Worm (Caenorhabditis elegans): ENCODE data around the gene his-7.

The his-7 gene

ce11 chrV:8534534-8535283 is 1.5 kb downstream of the his-7 start, which contains the start of the genes his-6 and his-5:
TSS of gene his-6 (minus strand) at chrV:8534977.
TSS of gene his-5 (plus strand) at chrV:8535214.
- TF ChIP-seq tbx-37 (GFP tag; conservative IDR thresholded peaks at IDR 0.05): peak; percentile 63; the same call in 1 of the 2 replicates
- TF ChIP-seq ama-1 (optimal IDR thresholded peaks at IDR 0.05): peak; percentile 91
- TF ChIP-seq flt-1 (GFP tag; IDR thresholded peaks at IDR 0.05): peak; percentile 65; the same call in 1 of the 2 replicates
- peak; percentile 52; the same call in 1 of the 2 replicates for TF ChIP-seq tbx-11 (GFP tag; IDR thresholded peaks at IDR 0.05)
- TF ChIP-seq sea-1 (GFP tag; conservative IDR thresholded peaks at IDR 0.05): peak; percentile 75; the same call in 1 of the 2 replicates
- TF ChIP-seq pes-1 (GFP tag; IDR thresholded peaks at IDR 0.05): peak; percentile 70
- 0 out of 2 replicates have a peak, but pooled peaks have one; percentile 53 for TF ChIP-seq scrt-1 (GFP tag; IDR thresholded peaks at IDR 0.05)
- TF ChIP-seq hmg-4 (GFP tag; optimal IDR thresholded peaks at IDR 0.05): peak; percentile 42

- TF ChIP-seq ets-7 (tag; optimal IDR thresholded peaks at IDR 0.05) (no peak), hmbx-1 (tag; optimal IDR thresholded peaks at IDR 0.05) (no peak), ceh-13 (GFP tag; optimal IDR thresholded peaks at IDR 0.05) (no peak), ama-1 (optimal IDR thresholded peaks at IDR 0.05) (no peak), tbx-37 (GFP tag; conservative IDR thresholded peaks at IDR 0.05) (no peak), flt-1 (GFP tag; IDR thresholded peaks at IDR 0.05) (no peak), aly-1 (tag; optimal IDR thresholded peaks at IDR 0.05) (no peak), sea-1 (GFP tag; conservative IDR thresholded peaks at IDR 0.05) (no peak), hmg-4 (GFP tag; optimal IDR thresholded peaks at IDR 0.05) (no peak), ceh-36 (tag; optimal IDR thresholded peaks at IDR 0.05) (no peak), tra-4 (tag; optimal IDR thresholded peaks at IDR 0.05) (no peak), hnd-1 (tag; optimal IDR thresholded peaks at IDR 0.05) (no peak), scrt-1 (GFP tag; IDR thresholded peaks at IDR 0.05) (no peak), F13C5.2 (tag; optimal IDR thresholded peaks at IDR 0.05) (no peak)
Measured at ce11 chrV:8536213-8536612, 3.0 kb downstream of the his-7 start, which contains the start of gene his-39. TSS of gene his-39 (plus strand) at chrV:8536513.

- no peak for TF ChIP-seq flt-1 (GFP tag; IDR thresholded peaks at IDR 0.05)
- TF ChIP-seq F13C5.2 (tag; optimal IDR thresholded peaks at IDR 0.05): no peak
- no peak for TF ChIP-seq ceh-36 (tag; optimal IDR thresholded peaks at IDR 0.05)
- TF ChIP-seq B0310.2 (tag; optimal IDR thresholded peaks at IDR 0.05): no peak
- no peak for TF ChIP-seq sea-1 (GFP tag; conservative IDR thresholded peaks at IDR 0.05)
- no peak for TF ChIP-seq ama-1 (optimal IDR thresholded peaks at IDR 0.05)
Measured at ce11 chrV:8537031-8537430, 3.9 kb downstream of the his-7 start, which contains the start of gene otpl-4. TSS of gene otpl-4 (plus strand) at chrV:8537331.

ce11 chrV:8545531-8546224 is 12.5 kb downstream of the his-7 start, which contains the start of the genes slc-17.8 and asns-1:
TSS of gene slc-17.8 (minus strand) at chrV:8545581.
TSS of gene asns-1 (plus strand) at chrV:8546174.
- TF ChIP-seq tbx-37 (GFP tag; conservative IDR thresholded peaks at IDR 0.05) (no peak), hmg-4 (GFP tag; optimal IDR thresholded peaks at IDR 0.05) (no peak), tbx-11 (GFP tag; IDR thresholded peaks at IDR 0.05) (no peak), aly-1 (tag; optimal IDR thresholded peaks at IDR 0.05) (no peak), pes-1 (GFP tag; IDR thresholded peaks at IDR 0.05) (no peak), ama-1 (optimal IDR thresholded peaks at IDR 0.05) (no peak), ets-7 (tag; optimal IDR thresholded peaks at IDR 0.05) (no peak), ceh-36 (tag; optimal IDR thresholded peaks at IDR 0.05) (no peak), scrt-1 (GFP tag; IDR thresholded peaks at IDR 0.05) (no peak), hmbx-1 (tag; optimal IDR thresholded peaks at IDR 0.05) (no peak)

ce11 chrV:8548989-8549388 is 15.8 kb downstream of the his-7 start, which contains the start of gene stdh-4:
TSS of gene stdh-4 (plus strand) at chrV:8549289.
- TF ChIP-seq F13C5.2 (tag; optimal IDR thresholded peaks at IDR 0.05) (no peak), tbx-11 (GFP tag; IDR thresholded peaks at IDR 0.05) (no peak), ama-1 (optimal IDR thresholded peaks at IDR 0.05) (no peak), ets-7 (tag; optimal IDR thresholded peaks at IDR 0.05) (no peak), ceh-13 (GFP tag; optimal IDR thresholded peaks at IDR 0.05) (no peak), aly-1 (tag; optimal IDR thresholded peaks at IDR 0.05) (no peak), tra-4 (tag; optimal IDR thresholded peaks at IDR 0.05) (no peak), scrt-1 (GFP tag; IDR thresholded peaks at IDR 0.05) (no peak), hnd-1 (tag; optimal IDR thresholded peaks at IDR 0.05) (no peak), tbx-37 (GFP tag; conservative IDR thresholded peaks at IDR 0.05) (no peak), ceh-36 (tag; optimal IDR thresholded peaks at IDR 0.05) (no peak), sea-1 (GFP tag; conservative IDR thresholded peaks at IDR 0.05) (no peak), hmbx-1 (tag; optimal IDR thresholded peaks at IDR 0.05) (no peak), B0310.2 (tag; optimal IDR thresholded peaks at IDR 0.05) (no peak), flt-1 (GFP tag; IDR thresholded peaks at IDR 0.05) (no peak), pes-1 (GFP tag; IDR thresholded peaks at IDR 0.05) (no peak), hmg-4 (GFP tag; optimal IDR thresholded peaks at IDR 0.05) (no peak)

- TF ChIP-seq F13C5.2 (tag; optimal IDR thresholded peaks at IDR 0.05) (no peak), tra-4 (tag; optimal IDR thresholded peaks at IDR 0.05) (no peak), hnd-1 (tag; optimal IDR thresholded peaks at IDR 0.05) (no peak), aly-1 (tag; optimal IDR thresholded peaks at IDR 0.05) (no peak), B0310.2 (tag; optimal IDR thresholded peaks at IDR 0.05) (no peak), tbx-11 (GFP tag; IDR thresholded peaks at IDR 0.05) (no peak), sea-1 (GFP tag; conservative IDR thresholded peaks at IDR 0.05) (no peak), ceh-13 (GFP tag; optimal IDR thresholded peaks at IDR 0.05) (no peak), hmbx-1 (tag; optimal IDR thresholded peaks at IDR 0.05) (no peak), scrt-1 (GFP tag; IDR thresholded peaks at IDR 0.05) (no peak)
Measured at ce11 chrV:8552460-8552859, 19.3 kb downstream of the his-7 start, which contains the start of gene acr-15. TSS of gene acr-15 (plus strand) at chrV:8552695.

ce11 chrV:8555955-8556354 is 22.8 kb downstream of the his-7 start:
- TF ChIP-seq tbx-11 (GFP tag; IDR thresholded peaks at IDR 0.05): no peak
- TF ChIP-seq hmg-4 (GFP tag; optimal IDR thresholded peaks at IDR 0.05): no peak
- TF ChIP-seq F13C5.2 (tag; optimal IDR thresholded peaks at IDR 0.05): no peak
- TF ChIP-seq tbx-37 (GFP tag; conservative IDR thresholded peaks at IDR 0.05): no peak
- TF ChIP-seq ama-1 (optimal IDR thresholded peaks at IDR 0.05): no peak
- TF ChIP-seq tra-4 (tag; optimal IDR thresholded peaks at IDR 0.05): no peak
- TF ChIP-seq flt-1 (GFP tag; IDR thresholded peaks at IDR 0.05): no peak
- TF ChIP-seq B0310.2 (tag; optimal IDR thresholded peaks at IDR 0.05): no peak
- TF ChIP-seq hmbx-1 (tag; optimal IDR thresholded peaks at IDR 0.05): no peak
- TF ChIP-seq sea-1 (GFP tag; conservative IDR thresholded peaks at IDR 0.05): no peak
- TF ChIP-seq scrt-1 (GFP tag; IDR thresholded peaks at IDR 0.05): no peak
- no peak for TF ChIP-seq ceh-13 (GFP tag; optimal IDR thresholded peaks at IDR 0.05)
- TF ChIP-seq hnd-1 (tag; optimal IDR thresholded peaks at IDR 0.05): no peak
- no peak for TF ChIP-seq ets-7 (tag; optimal IDR thresholded peaks at IDR 0.05)
